Worm (Caenorhabditis elegans): ENCODE measurements around the gene Y43F8A.2.

- TF ChIP-seq dmd-9 (GFP tag; IDR thresholded peaks at IDR 0.05) (no peak), unc-62 (GFP tag; optimal IDR thresholded peaks at IDR 0.05 in 1 of 2) (no peak), unc-62 (tag; optimal IDR thresholded peaks at IDR 0.05) (no peak), daf-12 (tag; optimal IDR thresholded peaks at IDR 0.05) (no peak), ctbp-1 (GFP tag; IDR thresholded peaks at IDR 0.05) (no peak), nhr-11 (tag; optimal IDR thresholded peaks at IDR 0.05) (no peak), nhr-77 (tag; optimal IDR thresholded peaks at IDR 0.05) (no peak), pha-4 (GFP tag; IDR thresholded peaks at IDR 0.05) (no peak), pha-4 (tag; optimal IDR thresholded peaks at IDR 0.05) (no peak), ztf-7 (tag; optimal IDR thresholded peaks at IDR 0.05) (no peak), fkh-10 (GFP tag; optimal IDR thresholded peaks at IDR 0.05) (no peak), gei-8 (GFP tag; optimal IDR thresholded peaks at IDR 0.05) (no peak), F26F4.8 (GFP tag; conservative IDR thresholded peaks at IDR 0.05) (no peak), ama-1 (optimal IDR thresholded peaks at IDR 0.05) (no peak), F49E8.2 (tag; optimal IDR thresholded peaks at IDR 0.05; ENCODE audit: borderline replicate concordance) (no peak), ZK337.2 (GFP tag; IDR thresholded peaks at IDR 0.05) (no peak)
Observed at ce11 chrV:19401429-19401828, 30.1 kb downstream of the Y43F8A.2 start.
